Worm (Caenorhabditis elegans): ENCODE measurements around the gene C28D4.5.

DNA sequence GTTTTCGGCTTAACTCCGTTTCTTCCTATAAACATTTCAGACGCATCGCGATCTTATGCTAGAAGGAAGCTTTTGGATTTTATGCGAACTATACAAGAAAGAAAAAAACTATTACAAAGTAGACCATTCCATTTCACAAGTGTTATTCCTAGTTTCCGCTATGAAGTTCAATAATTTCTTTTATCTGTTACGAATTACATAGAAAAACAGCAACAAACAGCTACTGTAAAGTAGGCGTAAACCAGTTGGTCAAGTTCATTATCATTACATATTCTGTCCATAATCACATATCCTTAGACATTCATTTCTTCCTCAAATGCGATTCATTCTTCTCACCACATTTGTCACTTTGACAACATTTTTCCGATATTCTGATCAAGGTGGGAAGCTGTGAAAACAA lies 8.5 kb downstream of the C28D4.5 start, which contains the start of gene C28D4.10:
- TF ChIP-seq snu-23 (GFP tag; optimal IDR thresholded peaks at IDR 0.05), result no peak
- no peak for TF ChIP-seq ztf-4 (tag; optimal IDR thresholded peaks at IDR 0.05)
- TF ChIP-seq nhr-237 (tag; optimal IDR thresholded peaks at IDR 0.05), result no peak
- TF ChIP-seq unc-62 (GFP tag; optimal IDR thresholded peaks at IDR 0.05), result no peak
- no peak for TF ChIP-seq nhr-76 (tag; optimal IDR thresholded peaks at IDR 0.05)
- no peak for TF ChIP-seq lin-15B (tag; optimal IDR thresholded peaks at IDR 0.05)
- no peak for TF ChIP-seq elt-2 (tag; optimal IDR thresholded peaks at IDR 0.05)
- TF ChIP-seq lsy-2 (tag; optimal IDR thresholded peaks at IDR 0.05), result no peak
- no peak for TF ChIP-seq egl-27 (tag; optimal IDR thresholded peaks at IDR 0.05)
- TF ChIP-seq snpc-4 (tag; optimal IDR thresholded peaks at IDR 0.05), result no peak
- TF ChIP-seq pqm-1 (tag; optimal IDR thresholded peaks at IDR 0.05), result no peak
- no peak for TF ChIP-seq ceh-82 (tag; optimal IDR thresholded peaks at IDR 0.05)
- no peak for TF ChIP-seq Y116A8C.19 (tag; optimal IDR thresholded peaks at IDR 0.05; ENCODE audit: borderline replicate concordance)

All from whole organism, L1 larva.